Fruit fly (Drosophila melanogaster): ENCODE results near the gene Hmr.

DNA sequence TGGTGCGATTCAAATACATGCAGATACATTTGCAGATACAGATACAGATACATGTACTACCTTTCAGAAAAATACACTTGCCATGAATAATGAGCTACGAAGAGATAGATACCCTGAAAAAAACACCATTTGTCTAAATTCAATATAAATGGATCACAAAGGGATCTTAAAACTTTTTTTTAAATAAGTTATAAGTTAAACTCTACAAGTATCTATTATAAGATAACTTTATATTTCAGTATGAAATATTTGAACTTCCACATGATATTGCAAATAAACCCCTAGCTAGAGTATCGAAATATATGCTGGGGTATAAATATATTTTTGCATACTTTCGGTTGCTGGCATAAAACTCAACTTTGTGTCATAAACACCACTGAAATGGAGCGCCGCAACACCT lies 34.2 kb downstream of the Hmr start:
- TF ChIP-seq usp (GFP tag; optimal IDR thresholded peaks at IDR 0.05) (no peak), pan (optimal IDR thresholded peaks at IDR 0.05) (no peak), EcR (GFP tag; optimal IDR thresholded peaks at IDR 0.05) (no peak), CG8478 (optimal IDR thresholded peaks at IDR 0.05) (no peak), psq (optimal IDR thresholded peaks at IDR 0.05) (no peak)
